Worm (Caenorhabditis elegans) whole organism, L1 larva: ENCODE measurements around the gene nspc-4.

Experiments used
- aha-1 ChIP-seq: fragments of 150-350 bp; optimal IDR thresholded peaks from 2 replicates; lab custom pipeline; 2014; ENCODE audit warnings: missing biosample characterization, missing genetic modification characterization
- ama-1 ChIP-seq: fragments of 150-350 bp; optimal IDR thresholded peaks from 2 replicates; lab custom pipeline; 2014
- blmp-1 ChIP-seq: fragments of 150-350 bp; optimal IDR thresholded peaks from 2 replicates; lab custom pipeline; 2014; ENCODE audit warnings: missing biosample characterization, missing genetic modification characterization
- ceh-8 ChIP-seq: fragments of 200-800 bp; sonication (Bioruptor generic); optimal IDR thresholded peaks from 2 replicates; lab custom pipeline; 2018; ENCODE audit warnings: mild to moderate bottlenecking, missing genetic modification characterization, moderate library complexity, missing compliant biosample characterization
- ceh-82 ChIP-seq, 3 experiments: fragments of 150-350 bp in 1 of 3; sonication (generic microtip) in 2 of 3; optimal IDR thresholded peaks; 2 replicates each; lab custom pipeline; 2014 to 2017; ENCODE audit warnings: missing biosample characterization in 3 of 3, missing genetic modification characterization in 3 of 3
- ceh-90 ChIP-seq: sonication (generic microtip); optimal IDR thresholded peaks from 2 replicates; lab custom pipeline; 2016; ENCODE audit warnings: missing genetic modification characterization, missing compliant biosample characterization
- ces-1 ChIP-seq: fragments of 150-350 bp; optimal IDR thresholded peaks from 2 replicates; lab custom pipeline; 2014; ENCODE audit warnings: missing biosample characterization, missing genetic modification reagents, missing genetic modification characterization
- efl-1 ChIP-seq, 4 experiments: fragments of 150-350 bp; optimal IDR thresholded peaks in 3 of 4; peaks in 1 of 4; 1 replicate in 1 of 4; 2 replicates in 3 of 4; lab custom pipeline; 2014; ENCODE audit warnings: missing biosample characterization in 2 of 4, missing genetic modification characterization in 2 of 4, missing genetic modification reagents in 2 of 4
- egl-13 ChIP-seq: sonication (generic microtip); optimal IDR thresholded peaks from 2 replicates; lab custom pipeline; 2016; ENCODE audit warnings: missing genotype, missing genetic modification reagents, missing genetic modification characterization, missing compliant biosample characterization
- egl-27 ChIP-seq, 2 experiments: fragments of 150-350 bp in 1 of 2; sonication (generic microtip); optimal IDR thresholded peaks; 3 replicates each; lab custom pipeline; 2017 to 2018; ENCODE audit warnings: missing biosample characterization in 2 of 2, missing genetic modification characterization in 2 of 2, missing genetic modification reagents in 2 of 2
- elt-2 ChIP-seq: sonication (generic microtip); optimal IDR thresholded peaks from 2 replicates; lab custom pipeline; 2016; ENCODE audit warnings: missing genetic modification characterization, mild to moderate bottlenecking, inconsistent platforms, missing compliant biosample characterization, missing genetic modification reagents
- ets-5 ChIP-seq: fragments of 200-800 bp; sonication (Bioruptor generic); IDR thresholded peaks from 2 replicates; pipeline ENCODE4 v1.3.6; 2022; ENCODE audit warnings: missing genetic modification characterization, missing compliant biosample characterization
- fkh-4 ChIP-seq: sonication (generic microtip); optimal IDR thresholded peaks from 2 replicates; lab custom pipeline; 2016; ENCODE audit warnings: missing compliant biosample characterization, missing genetic modification characterization, borderline replicate concordance
- hlh-17 ChIP-seq: fragments of 200-800 bp; sonication (Bioruptor generic); optimal IDR thresholded peaks from 2 replicates; lab custom pipeline; 2018; ENCODE audit warnings: missing genetic modification characterization, mild to moderate bottlenecking, missing compliant biosample characterization, moderate library complexity, borderline replicate concordance
- hpl-2 ChIP-seq: fragments of 150-350 bp; optimal IDR thresholded peaks from 2 replicates; lab custom pipeline; 2014; ENCODE audit warnings: missing biosample characterization, missing genetic modification reagents, missing genetic modification characterization
- lin-13 ChIP-seq: fragments of 150-350 bp; optimal IDR thresholded peaks from 2 replicates; lab custom pipeline; 2014; ENCODE audit warnings: missing biosample characterization, missing genetic modification reagents, missing genetic modification characterization
- lin-15B ChIP-seq: fragments of 150-350 bp; sonication (generic microtip); optimal IDR thresholded peaks from 3 replicates; lab custom pipeline; 2014; ENCODE audit warnings: missing biosample characterization, missing genetic modification characterization
- lsy-2 ChIP-seq, 2 experiments: fragments of 150-350 bp; optimal IDR thresholded peaks; 2 replicates each; lab custom pipeline; 2014; ENCODE audit warnings: missing biosample characterization in 2 of 2, missing genetic modification characterization in 2 of 2
- mab-9 ChIP-seq: fragments of 200-800 bp; sonication (Bioruptor generic); IDR thresholded peaks from 2 replicates; pipeline ENCODE4 v1.3.6; 2022; ENCODE audit warnings: missing genetic modification reagents, missing genetic modification characterization, missing compliant biosample characterization
- mef-2 ChIP-seq: fragments of 150-350 bp; optimal IDR thresholded peaks from 2 replicates; lab custom pipeline; 2014; ENCODE audit warnings: missing biosample characterization, missing genetic modification characterization
- mep-1 ChIP-seq: fragments of 150-350 bp; optimal IDR thresholded peaks from 2 replicates; lab custom pipeline; 2014; ENCODE audit warnings: missing biosample characterization, missing genetic modification characterization
- nhr-12 ChIP-seq: sonication (generic microtip); optimal IDR thresholded peaks from 2 replicates; lab custom pipeline; 2017; ENCODE audit warnings: missing biosample characterization, missing genetic modification characterization
- nhr-20 ChIP-seq: sonication (generic microtip); optimal IDR thresholded peaks from 2 replicates; lab custom pipeline; 2016; ENCODE audit warnings: mild to moderate bottlenecking, missing genetic modification characterization, missing compliant biosample characterization
- nhr-28 ChIP-seq: fragments of 150-350 bp; optimal IDR thresholded peaks from 2 replicates; lab custom pipeline; 2014; ENCODE audit warnings: missing biosample characterization, missing genetic modification characterization
- nhr-47 ChIP-seq: sonication (generic microtip); optimal IDR thresholded peaks from 2 replicates; lab custom pipeline; 2016; ENCODE audit warnings: mild to moderate bottlenecking, missing genetic modification characterization, moderate library complexity, missing compliant biosample characterization
- nhr-71 ChIP-seq: sonication (generic microtip); optimal IDR thresholded peaks from 2 replicates; lab custom pipeline; 2016; ENCODE audit warnings: mild to moderate bottlenecking, missing genetic modification characterization, moderate library complexity, missing compliant biosample characterization
- nhr-84 ChIP-seq: sonication (generic microtip); optimal IDR thresholded peaks from 2 replicates; lab custom pipeline; 2017; ENCODE audit warnings: missing biosample characterization, missing genetic modification characterization
- pqm-1 ChIP-seq: sonication (generic microtip); optimal IDR thresholded peaks from 3 replicates; lab custom pipeline; 2017; ENCODE audit warnings: missing biosample characterization, missing genetic modification characterization
- rnt-1 ChIP-seq: sonication (generic microtip); optimal IDR thresholded peaks from 2 replicates; lab custom pipeline; 2016; ENCODE audit warnings: mild to moderate bottlenecking, missing genetic modification characterization, moderate library complexity, missing compliant biosample characterization
- skn-1 ChIP-seq: fragments of 150-350 bp; optimal IDR thresholded peaks from 2 replicates; lab custom pipeline; 2014; ENCODE audit warnings: missing biosample characterization, missing genetic modification characterization
- snpc-4 ChIP-seq: fragments of 150-350 bp; optimal IDR thresholded peaks from 2 replicates; lab custom pipeline; 2014; ENCODE audit warnings: missing biosample characterization, missing genetic modification characterization
- sox-4 ChIP-seq: sonication (generic microtip); optimal IDR thresholded peaks from 2 replicates; lab custom pipeline; 2016; ENCODE audit warnings: missing genetic modification characterization, missing compliant biosample characterization
- swsn-7 ChIP-seq: sonication (generic microtip); optimal IDR thresholded peaks from 2 replicates; lab custom pipeline; 2016; ENCODE audit warnings: missing genetic modification characterization, missing compliant biosample characterization
- unc-130 ChIP-seq: fragments of 150-350 bp; optimal IDR thresholded peaks from 2 replicates; lab custom pipeline; 2017; ENCODE audit warnings: missing biosample characterization, missing genetic modification characterization, inconsistent platforms
- xbp-1 ChIP-seq: sonication (generic microtip); optimal IDR thresholded peaks from 2 replicates; lab custom pipeline; 2016; ENCODE audit warnings: missing genetic modification characterization, missing compliant biosample characterization
- zip-4 ChIP-seq: fragments of 200-800 bp; sonication (Bioruptor generic); optimal IDR thresholded peaks from 2 replicates; lab custom pipeline; 2018; ENCODE audit warnings: mild to moderate bottlenecking, missing genetic modification characterization, moderate library complexity, missing compliant biosample characterization
- ztf-11 ChIP-seq, 2 experiments: sonication (generic microtip); optimal IDR thresholded peaks; 2 replicates each; lab custom pipeline; 2016 to 2017; ENCODE audit warnings: missing genetic modification characterization in 2 of 2, missing biosample characterization in 1 of 2, missing compliant biosample characterization in 1 of 2
- ztf-4 ChIP-seq: fragments of 150-350 bp; optimal IDR thresholded peaks from 2 replicates; lab custom pipeline; 2014; ENCODE audit warnings: missing biosample characterization, missing genetic modification characterization

The nspc-4 gene

ce11 chrX:8507576-8507975, 30.6 kb downstream of the nspc-4 start, which contains the start of gene H03E18.1:
TSS of gene H03E18.1 (plus strand) at chrX:8507876.
- TF ChIP-seq efl-1 (optimal IDR thresholded peaks at IDR 0.05; lab: Kevin White, UChicago): no peak
- TF ChIP-seq efl-1 (GFP tag; optimal IDR thresholded peaks at IDR 0.05 in 1 of 2; lab: Kevin White, UChicago): peak in 1 of 2 experiments; percentile 44
- no peak for TF ChIP-seq egl-13 (tag; lab: Kevin White, UChicago)

- TF ChIP-seq ets-5 (no peak), blmp-1 (tag; lab: Kevin White, UChicago) (peak; percentile 74), nhr-71 (tag; lab: Kevin White, UChicago) (no peak)
Observed at ce11 chrX:8507053-8507452, 31.1 kb downstream of the nspc-4 start.

- TF ChIP-seq blmp-1 (tag; lab: Kevin White, UChicago): peak; percentile 89
- TF ChIP-seq fkh-4 (tag; lab: Kevin White, UChicago): no peak
- TF ChIP-seq, all 84 proteins: peak for 1
Observed at ce11 chrX:8504207-8504606, 34.0 kb downstream of the nspc-4 start.

ce11 chrX:8500922-8501321, 37.2 kb downstream of the nspc-4 start, which contains the start of gene grd-4:
TSS of gene grd-4 (plus strand) at chrX:8501222.
- TF ChIP-seq nhr-47 (no peak), aha-1 (tag; lab: Kevin White, UChicago) (no peak), nhr-12 (tag; lab: Kevin White, UChicago) (no peak), pqm-1 (tag; lab: Kevin White, UChicago) (no peak), ztf-11 (tag; optimal IDR thresholded peaks at IDR 0.05; lab: Kevin White, UChicago) (no peak), ceh-90 (tag; lab: Kevin White, UChicago) (no peak), nhr-84 (tag; lab: Kevin White, UChicago) (no peak), lin-13 (GFP tag; lab: Kevin White, UChicago) (no peak), ama-1 (lab: Kevin White, UChicago) (no peak), xbp-1 (tag; lab: Kevin White, UChicago) (no peak), zip-4 (GFP tag; lab: Kevin White, UChicago) (no peak), egl-27 (tag; optimal IDR thresholded peaks at IDR 0.05; lab: Kevin White, UChicago) (no peak), ets-5 (no peak), lsy-2 (tag; optimal IDR thresholded peaks at IDR 0.05; lab: Kevin White, UChicago) (no peak), mep-1 (tag; lab: Kevin White, UChicago) (no peak), nhr-28 (no peak), rnt-1 (no peak), snpc-4 (no peak)

ce11 chrX:8499721-8500120, 38.4 kb downstream of the nspc-4 start, which contains the start of gene grd-14:
TSS of gene grd-14 (plus strand) at chrX:8500021.
- TF ChIP-seq efl-1 (optimal IDR thresholded peaks at IDR 0.05; lab: Kevin White, UChicago): no peak
- peak in 1 of 2 experiments; percentile 46 for TF ChIP-seq efl-1 (GFP tag; optimal IDR thresholded peaks at IDR 0.05 in 1 of 2; lab: Kevin White, UChicago)
- no peak for TF ChIP-seq zip-4 (GFP tag; lab: Kevin White, UChicago)

ce11 chrX:8495005-8495404, 43.2 kb downstream of the nspc-4 start, which contains the start of gene T01B10.5:
TSS of gene T01B10.5 (plus strand) at chrX:8495305.
- no peak for TF ChIP-seq ces-1 (GFP tag; lab: Kevin White, UChicago)
- no peak for TF ChIP-seq ets-5
- TF ChIP-seq elt-2 (tag; lab: Kevin White, UChicago): no peak
- no peak for TF ChIP-seq nhr-20 (tag; lab: Kevin White, UChicago)
- no peak for TF ChIP-seq ceh-82 (tag; optimal IDR thresholded peaks at IDR 0.05; lab: Kevin White, UChicago)
- no peak for TF ChIP-seq hlh-17
- no peak for TF ChIP-seq nhr-28
- TF ChIP-seq sox-4 (tag; lab: Kevin White, UChicago): no peak
- no peak for TF ChIP-seq mef-2
- no peak for TF ChIP-seq ztf-4 (tag; lab: Kevin White, UChicago)
- no peak for TF ChIP-seq mab-9 (GFP tag; lab: Robert Waterston, UW)
- no peak for TF ChIP-seq ceh-8 (GFP tag; lab: Kevin White, UChicago)
- TF ChIP-seq lin-15B (tag; lab: Kevin White, UChicago): no peak
- no peak for TF ChIP-seq nhr-47
- no peak for TF ChIP-seq unc-130 (tag; lab: Kevin White, UChicago)
- TF ChIP-seq fkh-4 (tag; lab: Kevin White, UChicago): no peak
- no peak for TF ChIP-seq swsn-7 (tag; lab: Kevin White, UChicago)
- no peak for TF ChIP-seq hpl-2 (GFP tag; lab: Kevin White, UChicago)
- TF ChIP-seq skn-1 (tag; lab: Kevin White, UChicago): no peak
- TF ChIP-seq, all 84 proteins: peak for 0
